Fruit fly (Drosophila melanogaster) whole organism, embryonic: ENCODE results near the gene CG10185.

Experiments used
- B-H1 ChIP-seq: fragments of 200-800 bp; sonication (Bioruptor generic); IDR thresholded peaks from 3 replicates; pipeline ENCODE4 v1.3.6; 2022; ENCODE audit warnings: missing biosample characterization, missing genetic modification characterization
- BEAF-32 ChIP-seq: fragments of 200-800 bp; sonication (Bioruptor generic); optimal IDR thresholded peaks from 3 replicates; lab custom pipeline; 2017; ENCODE audit warnings: missing biosample characterization, missing genetic modification characterization, mild to moderate bottlenecking, moderate library complexity, missing genetic modification reagents
- CG1024 ChIP-seq: fragments of 200-800 bp; sonication (Bioruptor generic); IDR thresholded peaks from 2 replicates; pipeline ENCODE4 v1.3.6; 2022; ENCODE audit warnings: missing biosample characterization, missing genetic modification characterization
- CG11085 ChIP-seq: fragments of 200-800 bp; sonication (Bioruptor generic); IDR thresholded peaks from 2 replicates; pipeline ENCODE4 v1.3.6; 2022; ENCODE audit warnings: missing biosample characterization, missing genetic modification characterization
- CG12299 ChIP-seq: fragments of 200-800 bp; sonication (Bioruptor generic); optimal IDR thresholded peaks from 2 replicates; lab custom pipeline; 2018; ENCODE audit warnings: missing biosample characterization, mild to moderate bottlenecking, missing genetic modification characterization
- CG14965 ChIP-seq: fragments of 200-800 bp; sonication (Bioruptor generic); optimal IDR thresholded peaks from 2 replicates; lab custom pipeline; 2016; ENCODE audit warnings: missing biosample characterization, missing genetic modification characterization, borderline replicate concordance
- CG1529 ChIP-seq: fragments of 200-800 bp; sonication (Bioruptor generic); optimal IDR thresholded peaks from 3 replicates; lab custom pipeline; 2018; ENCODE audit warnings: missing biosample characterization, missing genetic modification characterization
- CG15601 ChIP-seq: fragments of 200-800 bp; sonication (Bioruptor generic); optimal IDR thresholded peaks from 3 replicates; lab custom pipeline; 2019; ENCODE audit warnings: missing biosample characterization, mild to moderate bottlenecking, missing genetic modification characterization, moderate library complexity
- CG15696 ChIP-seq: fragments of 200-800 bp; sonication (Bioruptor generic); optimal IDR thresholded peaks from 2 replicates; lab custom pipeline; 2019; ENCODE audit warnings: missing biosample characterization, mild to moderate bottlenecking, missing genetic modification characterization, moderate library complexity
- CG1603 ChIP-seq: fragments of 200-800 bp; sonication (Bioruptor generic); optimal IDR thresholded peaks from 2 replicates; lab custom pipeline; 2019; ENCODE audit warnings: missing biosample characterization, mild to moderate bottlenecking, missing genetic modification characterization, moderate library complexity
- CG17186 ChIP-seq: fragments of 200-800 bp; sonication (Bioruptor generic); optimal IDR thresholded peaks from 3 replicates; lab custom pipeline; 2017; ENCODE audit warnings: missing biosample characterization, missing genetic modification reagents, missing genetic modification characterization
- CG17568 ChIP-seq: fragments of 200-800 bp; sonication (Bioruptor generic); optimal IDR thresholded peaks from 2 replicates; lab custom pipeline; 2018; ENCODE audit warnings: missing biosample characterization, mild to moderate bottlenecking, missing genetic modification characterization, moderate library complexity
- CG17912 ChIP-seq: fragments of 200-800 bp; sonication (Bioruptor generic); optimal IDR thresholded peaks from 2 replicates; lab custom pipeline; 2018; ENCODE audit warnings: missing biosample characterization, mild to moderate bottlenecking, missing genetic modification characterization
- CG30403 ChIP-seq: fragments of 200-800 bp; sonication (Bioruptor generic); optimal IDR thresholded peaks from 3 replicates; lab custom pipeline; 2016; ENCODE audit warnings: missing biosample characterization, missing genetic modification characterization
- CG30431 ChIP-seq: fragments of 200-800 bp; sonication (Bioruptor generic); optimal IDR thresholded peaks from 2 replicates; lab custom pipeline; 2017; ENCODE audit warnings: missing biosample characterization, missing genetic modification characterization
- CG42726 ChIP-seq: fragments of 200-800 bp; sonication (Bioruptor generic); IDR thresholded peaks from 2 replicates; pipeline ENCODE4 v1.3.6; 2022; ENCODE audit warnings: missing biosample characterization, missing genetic modification characterization; ENCODE audit not compliant: partially characterized antibody
- CG4820 ChIP-seq: fragments of 200-800 bp; sonication (Bioruptor generic); optimal IDR thresholded peaks from 3 replicates; lab custom pipeline; 2016; ENCODE audit warnings: missing biosample characterization, missing genetic modification characterization
- CG7963 ChIP-seq: fragments of 200-800 bp; sonication (Bioruptor generic); IDR thresholded peaks from 3 replicates; pipeline ENCODE4 v1.3.6; 2022; ENCODE audit warnings: missing biosample characterization, missing genetic modification characterization; ENCODE audit not compliant: partially characterized antibody
- CG7987 ChIP-seq: fragments of 200-800 bp; sonication (Bioruptor generic); optimal IDR thresholded peaks from 2 replicates; lab custom pipeline; 2018; ENCODE audit warnings: missing biosample characterization, mild to moderate bottlenecking, missing genetic modification characterization, moderate library complexity
- CG8765 ChIP-seq: fragments of 200-800 bp; sonication (Bioruptor generic); IDR thresholded peaks from 2 replicates; pipeline ENCODE4 v1.3.6; 2022; ENCODE audit warnings: missing biosample characterization, missing genetic modification characterization
- CG8944 ChIP-seq: fragments of 200-800 bp; sonication (Bioruptor generic); optimal IDR thresholded peaks from 3 replicates; lab custom pipeline; 2016; ENCODE audit warnings: missing biosample characterization, missing genetic modification characterization
- CrebB ChIP-seq: fragments of 200-800 bp; sonication (Bioruptor generic); optimal IDR thresholded peaks from 3 replicates; lab custom pipeline; 2018; ENCODE audit warnings: missing biosample characterization, mild to moderate bottlenecking, missing genetic modification characterization
- Doc2 ChIP-seq: fragments of 200-800 bp; sonication (Bioruptor generic); IDR thresholded peaks from 2 replicates; pipeline ENCODE4 v1.3.6; 2022; ENCODE audit warnings: missing biosample characterization, missing genetic modification characterization
- Drgx ChIP-seq: fragments of 200-800 bp; sonication (Bioruptor generic); IDR thresholded peaks from 2 replicates; pipeline ENCODE4 v1.3.6; 2022; ENCODE audit warnings: missing biosample characterization, missing genetic modification characterization
- Fer1 ChIP-seq: fragments of 200-800 bp; sonication (Bioruptor generic); optimal IDR thresholded peaks from 2 replicates; lab custom pipeline; 2017; ENCODE audit warnings: missing biosample characterization, mild to moderate bottlenecking, missing genetic modification characterization
- HHEX ChIP-seq: fragments of 200-800 bp; sonication (Bioruptor generic); optimal IDR thresholded peaks from 3 replicates; lab custom pipeline; 2017; ENCODE audit warnings: missing biosample characterization, mild to moderate bottlenecking, missing genetic modification characterization, missing genetic modification reagents
- Nf-YA ChIP-seq: fragments of 200-800 bp; sonication (Bioruptor generic); IDR thresholded peaks from 2 replicates; pipeline ENCODE4 v1.3.6; 2022; ENCODE audit warnings: missing biosample characterization, missing genetic modification characterization
- Ravus ChIP-seq: fragments of 200-800 bp; sonication (Bioruptor generic); IDR thresholded peaks from 2 replicates; pipeline ENCODE4 v1.3.6; 2022; ENCODE audit warnings: missing biosample characterization, missing genetic modification characterization
- Sin3A ChIP-seq: fragments of >200 bp; optimal IDR thresholded peaks from 2 replicates; lab custom pipeline; 2018
- Taf1 ChIP-seq: fragments of 200-800 bp; sonication (Bioruptor generic); IDR thresholded peaks from 2 replicates; pipeline ENCODE4 v1.3.6; 2022; ENCODE audit warnings: missing biosample characterization, missing genetic modification characterization
- Trl ChIP-seq, 3 experiments: fragments of >200 bp in 2 of 3; fragments of 200-800 bp in 1 of 3; sonication (Bioruptor generic) in 1 of 3; optimal IDR thresholded peaks; 2 replicates in 1 of 3; 3 replicates in 2 of 3; lab custom pipeline; 2016 to 2017; ENCODE audit warnings: missing biosample characterization in 1 of 3, missing genetic modification characterization in 1 of 3
- ato ChIP-seq: fragments of 200-800 bp; sonication (Bioruptor generic); IDR thresholded peaks from 2 replicates; pipeline ENCODE4 v1.3.6; 2022; ENCODE audit warnings: missing biosample characterization, missing genetic modification characterization; ENCODE audit not compliant: partially characterized antibody
- croc ChIP-seq: fragments of 200-800 bp; sonication (Bioruptor generic); conservative IDR thresholded peaks from 3 replicates; pipeline ENCODE4 v1.3.6; 2022; ENCODE audit warnings: missing biosample characterization, missing genetic modification characterization
- da ChIP-seq: fragments of 200-800 bp; sonication (Bioruptor generic); optimal IDR thresholded peaks from 2 replicates; lab custom pipeline; 2016; ENCODE audit warnings: missing biosample characterization, missing genetic modification characterization
- ems ChIP-seq: fragments of 200-800 bp; sonication (Bioruptor generic); optimal IDR thresholded peaks from 3 replicates; lab custom pipeline; 2016; ENCODE audit warnings: missing biosample characterization, missing genetic modification characterization
- fd102C ChIP-seq: fragments of 200-800 bp; sonication (Bioruptor generic); optimal IDR thresholded peaks from 2 replicates; lab custom pipeline; 2018; ENCODE audit warnings: missing biosample characterization, mild to moderate bottlenecking, missing genetic modification characterization, moderate library complexity
- gfzf ChIP-seq: fragments of 200-800 bp; sonication (Bioruptor generic); optimal IDR thresholded peaks from 2 replicates; lab custom pipeline; 2016; ENCODE audit warnings: missing biosample characterization, mild to moderate bottlenecking, missing genetic modification characterization, moderate library complexity
- gsb-n ChIP-seq: fragments of 200-800 bp; sonication (Bioruptor generic); optimal IDR thresholded peaks from 3 replicates; lab custom pipeline; 2018; ENCODE audit warnings: missing biosample characterization, mild to moderate bottlenecking, missing genetic modification characterization
- pnt ChIP-seq: fragments of 200-800 bp; sonication (Bioruptor generic); optimal IDR thresholded peaks from 3 replicates; lab custom pipeline; 2016; ENCODE audit warnings: missing biosample characterization, missing genetic modification characterization
- scrt ChIP-seq: fragments of 200-800 bp; sonication (Bioruptor generic); optimal IDR thresholded peaks from 2 replicates; lab custom pipeline; 2018; ENCODE audit warnings: missing biosample characterization, mild to moderate bottlenecking, missing genetic modification characterization, moderate library complexity
- sisA ChIP-seq: fragments of 200-800 bp; sonication (Bioruptor generic); IDR thresholded peaks from 2 replicates; pipeline ENCODE4 v1.3.6; 2022; ENCODE audit warnings: missing biosample characterization, missing genetic modification characterization
- ssp ChIP-seq: fragments of 200-800 bp; sonication (Bioruptor generic); IDR thresholded peaks from 2 replicates; pipeline ENCODE4 v1.3.6; 2022; ENCODE audit warnings: missing biosample characterization, missing genetic modification characterization
- toy ChIP-seq: fragments of 200-800 bp; sonication (Bioruptor generic); IDR thresholded peaks from 2 replicates; pipeline ENCODE4 v1.3.6; 2022; ENCODE audit warnings: missing biosample characterization, missing genetic modification characterization
- twi ChIP-seq: fragments of 200-800 bp; optimal IDR thresholded peaks from 2 replicates; lab custom pipeline; 2019; ENCODE audit warnings: missing biosample characterization, mild to moderate bottlenecking, missing genetic modification characterization, moderate library complexity
- tx ChIP-seq: fragments of 200-800 bp; sonication (Bioruptor generic); optimal IDR thresholded peaks from 2 replicates; lab custom pipeline; 2016; ENCODE audit warnings: missing biosample characterization, missing genetic modification characterization
- unpg ChIP-seq: fragments of 200-800 bp; sonication (Bioruptor generic); optimal IDR thresholded peaks from 3 replicates; lab custom pipeline; 2018; ENCODE audit warnings: missing biosample characterization, mild to moderate bottlenecking, missing genetic modification characterization, moderate library complexity
- wor ChIP-seq: fragments of 200-800 bp; sonication (Bioruptor generic); IDR thresholded peaks from 2 replicates; pipeline ENCODE4 v1.3.6; 2022; ENCODE audit warnings: missing biosample characterization, missing genetic modification characterization
- yki ChIP-seq: fragments of >200 bp; optimal IDR thresholded peaks from 3 replicates; lab custom pipeline; 2018
- zf30C ChIP-seq: fragments of 200-800 bp; sonication (Bioruptor generic); optimal IDR thresholded peaks from 3 replicates; lab custom pipeline; 2018; ENCODE audit warnings: missing biosample characterization, mild to moderate bottlenecking, missing genetic modification characterization

The CG10185 gene

DNA sequence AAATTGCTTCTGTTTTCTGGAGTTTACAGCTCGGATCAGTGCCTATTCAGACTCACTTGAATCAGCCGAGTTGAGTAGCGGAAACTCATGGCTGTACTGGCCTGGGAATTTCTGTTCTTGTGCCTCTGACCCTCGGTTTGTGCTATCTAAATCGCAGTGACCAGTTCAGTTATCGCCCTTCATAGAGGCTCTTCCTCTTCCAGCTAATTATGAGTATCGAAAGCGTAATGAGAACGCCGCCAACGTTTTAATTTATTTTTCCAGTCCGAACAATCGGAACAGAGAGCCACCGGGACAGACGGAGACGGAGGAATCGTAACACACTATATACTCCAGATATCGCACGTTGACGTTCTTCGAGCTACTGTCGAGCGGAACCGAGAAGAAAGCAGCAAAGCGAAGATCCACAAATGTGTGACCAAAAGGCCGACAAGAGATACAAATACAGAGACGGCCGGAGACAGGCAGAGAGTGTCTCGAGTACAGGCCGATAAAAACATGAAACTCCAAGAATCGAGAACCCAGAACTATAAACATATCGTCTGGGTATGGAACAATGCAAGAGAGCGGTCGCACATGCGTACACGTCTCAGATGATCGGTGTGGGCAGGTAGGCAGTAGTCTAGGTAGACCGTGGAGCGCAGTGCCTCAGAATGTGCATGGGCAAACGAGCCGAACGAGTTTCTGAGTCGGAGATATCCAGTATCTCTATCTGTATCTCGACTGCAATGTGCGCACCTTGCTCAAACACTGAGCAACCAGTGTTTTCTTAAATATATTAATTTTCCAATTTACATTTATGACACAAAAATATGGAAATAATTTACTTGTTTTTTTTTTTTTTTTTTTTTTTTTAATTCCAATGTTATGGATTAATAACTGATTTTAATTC is 4.5 kb upstream of the CG10185 start (continued):
- no peak for TF ChIP-seq da (GFP tag; lab: Kevin White, UChicago)
- peak; percentile 90 for TF ChIP-seq unpg (GFP tag; lab: Kevin White, UChicago)
- no peak for TF ChIP-seq Taf1 (GFP tag; lab: Robert Waterston, UW)
- TF ChIP-seq ssp (GFP tag; lab: Robert Waterston, UW) = peak; percentile 40; the same call in 1 of the 2 replicates
- TF ChIP-seq gsb-n (tag; lab: Kevin White, UChicago) = peak; percentile 77
- TF ChIP-seq CG7963 = no peak
- peak; percentile 43 for TF ChIP-seq CG15696 (tag; lab: Kevin White, UChicago)
- peak; percentile 16 for TF ChIP-seq gfzf (GFP tag; lab: Kevin White, UChicago)
- peak; percentile 20 for TF ChIP-seq BEAF-32 (GFP tag; lab: Kevin White, UChicago)
- TF ChIP-seq CG11085 (GFP tag; lab: Robert Waterston, UW) = no peak
- TF ChIP-seq twi (tag; lab: Kevin White, UChicago) = peak; percentile 21
- no peak for TF ChIP-seq scrt (GFP tag; lab: Kevin White, UChicago)
- peak; percentile 74 for TF ChIP-seq CG4820 (GFP tag; lab: Kevin White, UChicago)
- no peak for TF ChIP-seq Fer1 (GFP tag; lab: Kevin White, UChicago)
- TF ChIP-seq pnt (GFP tag; lab: Kevin White, UChicago) = no peak
- peak; percentile 69 for TF ChIP-seq sisA (GFP tag; lab: Robert Waterston, UW)
- no peak; the same call in 1 of the 2 replicates for TF ChIP-seq CG8765
- no peak for TF ChIP-seq fd102C (GFP tag; lab: Kevin White, UChicago)
- TF ChIP-seq croc = peak; percentile 72
- no peak for TF ChIP-seq CG30431 (GFP tag; lab: Kevin White, UChicago)
- peak; percentile 90 for TF ChIP-seq Drgx (GFP tag; lab: Robert Waterston, UW)
- peak; percentile 48 for TF ChIP-seq CG1529 (GFP tag; lab: Kevin White, UChicago)
- TF ChIP-seq Nf-YA (GFP tag; lab: Robert Waterston, UW) = peak; percentile 56; the same call in 1 of the 2 replicates
- TF ChIP-seq CrebB (tag; lab: Kevin White, UChicago) = no peak
- TF ChIP-seq B-H1 (GFP tag; lab: Robert Waterston, UW) = peak; percentile 55; the same call in 2 of the 3 replicates
- no peak for TF ChIP-seq HHEX
- TF ChIP-seq CG42726 (GFP tag; lab: Robert Waterston, UW) = no peak
- TF ChIP-seq CG17186 = no peak
- TF ChIP-seq CG7987 = no peak
- peak; percentile 41 for TF ChIP-seq CG15601
- no peak for TF ChIP-seq CG14965 (GFP tag; lab: Kevin White, UChicago)
- TF ChIP-seq CG8944 (GFP tag; lab: Kevin White, UChicago) = no peak
- no peak for TF ChIP-seq CG17912 (GFP tag; lab: Kevin White, UChicago)
- peak; percentile 83 for TF ChIP-seq CG30403 (GFP tag; lab: Kevin White, UChicago)
- peak; percentile 68 for TF ChIP-seq CG1024
- peak; percentile 60; the same call in 1 of the 2 replicates for TF ChIP-seq wor
- peak; percentile 17; the same call in 1 of the 2 replicates for TF ChIP-seq Ravus (GFP tag; lab: Robert Waterston, UW)
- peak; percentile 12 for TF ChIP-seq CG17568 (GFP tag; lab: Kevin White, UChicago)
- TF ChIP-seq Sin3A (lab: Kevin White, UChicago) = no peak
- no peak for TF ChIP-seq yki (lab: Kevin White, UChicago)
- TF ChIP-seq Trl (optimal IDR thresholded peaks at IDR 0.05; lab: Kevin White, UChicago) = peak; percentile 7 to 34
- TF ChIP-seq Trl (GFP tag; optimal IDR thresholded peaks at IDR 0.05; lab: Kevin White, UChicago) = no peak
- TF ChIP-seq CG12299 = no peak
- TF ChIP-seq ems = peak; percentile 36
- no peak for TF ChIP-seq toy (GFP tag; lab: Robert Waterston, UW)
- TF ChIP-seq Doc2 = no peak
- TF ChIP-seq ato = no peak
- no peak for TF ChIP-seq CG1603 (tag; lab: Kevin White, UChicago)
- no peak for TF ChIP-seq zf30C (GFP tag; lab: Kevin White, UChicago)
- no peak for TF ChIP-seq tx (GFP tag; lab: Kevin White, UChicago)
